Worm (Caenorhabditis elegans): ENCODE measurements around the gene C24A8.5.

C24A8.5 gene

DNA sequence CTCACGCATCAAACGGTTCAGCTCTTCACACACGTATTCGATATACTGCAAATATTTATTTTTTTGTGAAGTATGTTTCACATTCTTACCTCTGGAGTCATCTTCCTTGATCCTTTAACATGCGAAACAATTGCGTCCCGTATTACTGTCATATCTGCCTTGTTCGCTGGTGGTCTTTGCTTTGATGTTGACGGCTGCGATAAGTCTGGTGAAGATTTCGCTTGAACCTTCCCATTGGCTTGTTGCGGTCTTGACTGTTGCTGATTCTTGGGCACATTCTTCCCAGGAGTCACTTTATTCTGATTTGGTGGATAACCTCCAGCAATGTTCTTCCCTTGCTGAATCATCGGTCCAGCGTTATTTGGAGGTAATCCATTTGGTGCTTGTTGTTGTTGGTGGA lies 25.5 kb downstream of the C24A8.5 start:
- no peak for TF ChIP-seq W03F9.2 (tag; optimal IDR thresholded peaks at IDR 0.05)
- no peak for TF ChIP-seq him-1 (tag; optimal IDR thresholded peaks at IDR 0.05)
- no peak for TF ChIP-seq dao-5 (tag; optimal IDR thresholded peaks at IDR 0.05)

DNA sequence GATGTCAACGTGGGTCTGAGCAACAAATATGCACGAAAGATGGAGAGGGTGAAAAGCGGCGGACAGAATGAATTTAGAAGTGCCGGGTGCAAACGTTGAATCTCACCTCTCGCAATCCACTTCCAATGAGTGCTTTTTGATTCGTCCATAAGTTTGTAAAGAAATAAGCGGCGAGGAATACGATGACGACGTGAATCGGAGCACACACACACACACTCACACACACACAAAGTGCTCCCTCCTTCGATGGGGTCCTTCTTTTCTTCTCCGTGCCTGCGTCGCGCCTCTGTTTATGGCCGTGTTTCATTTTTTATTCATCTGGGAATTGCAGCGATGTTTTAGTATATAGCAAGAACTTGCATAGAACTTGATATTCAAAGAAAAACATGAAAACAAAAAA lies 31.3 kb downstream of the C24A8.5 start, which contains the start of gene paf-2:
Gene paf-2 (minus strand): TSS at position 290 of the 400 bp plus-strand sequence.
- TF ChIP-seq dao-5 (tag; optimal IDR thresholded peaks at IDR 0.05) (no peak), W03F9.2 (tag; optimal IDR thresholded peaks at IDR 0.05) (no peak), him-1 (tag; optimal IDR thresholded peaks at IDR 0.05) (no peak)

DNA sequence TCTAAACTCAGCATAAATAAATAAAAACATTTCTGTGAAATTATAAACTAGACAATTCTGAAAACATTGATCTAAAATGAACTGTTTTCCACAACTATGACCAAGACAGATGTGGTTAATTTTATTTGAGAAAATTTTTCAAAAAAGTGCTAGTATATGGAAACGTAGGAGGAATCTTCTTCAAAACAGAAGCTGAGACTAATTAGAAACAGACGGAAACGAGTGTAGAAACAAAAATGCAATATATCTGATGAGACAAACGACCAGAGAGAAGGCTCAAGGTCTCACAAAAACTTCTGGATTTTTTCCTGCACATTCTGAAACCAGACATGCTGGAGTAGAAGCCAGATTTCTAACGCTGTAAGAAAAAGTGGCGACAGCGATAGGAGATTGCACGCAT lies 32.8 kb downstream of the C24A8.5 start:
- no peak for TF ChIP-seq him-1 (tag; optimal IDR thresholded peaks at IDR 0.05)
- no peak for TF ChIP-seq dao-5 (tag; optimal IDR thresholded peaks at IDR 0.05)
- TF ChIP-seq W03F9.2 (tag; optimal IDR thresholded peaks at IDR 0.05), result no peak

- TF ChIP-seq him-1 (tag; optimal IDR thresholded peaks at IDR 0.05), result no peak
- no peak for TF ChIP-seq dao-5 (tag; optimal IDR thresholded peaks at IDR 0.05)
- no peak for TF ChIP-seq W03F9.2 (tag; optimal IDR thresholded peaks at IDR 0.05)
Observed at ce11 chrX:4294957-4295356, 33.8 kb downstream of the C24A8.5 start.

ce11 chrX:4289805-4290204 lies 38.9 kb downstream of the C24A8.5 start:
- TF ChIP-seq dao-5 (tag; optimal IDR thresholded peaks at IDR 0.05), result no peak
- TF ChIP-seq him-1 (tag; optimal IDR thresholded peaks at IDR 0.05), result no peak
- TF ChIP-seq W03F9.2 (tag; optimal IDR thresholded peaks at IDR 0.05), result no peak

DNA sequence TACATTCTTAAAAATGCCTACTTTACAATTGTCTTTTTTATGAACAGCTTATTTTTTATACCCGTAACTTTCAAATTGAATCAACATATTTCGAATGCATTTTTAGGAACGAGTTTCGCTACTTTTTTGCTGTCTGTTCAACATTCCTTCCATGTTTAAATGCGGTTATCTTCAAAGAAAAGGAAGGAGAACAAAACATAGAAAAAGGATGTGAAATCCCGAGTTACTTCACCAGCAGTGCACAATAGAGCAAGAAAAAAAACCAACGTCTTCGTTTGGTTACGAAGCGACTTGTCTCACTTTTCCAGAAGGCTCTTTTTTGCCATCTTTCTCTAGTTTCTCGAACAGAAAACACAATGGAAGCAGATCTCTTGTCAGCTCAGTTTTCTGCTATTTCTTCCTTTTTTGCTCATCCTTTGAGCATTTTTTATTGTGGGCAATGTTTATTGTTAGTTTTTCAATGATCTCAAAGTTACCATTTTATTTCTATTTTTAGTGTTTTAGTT lies 43.0 kb downstream of the C24A8.5 start, which contains the start of gene cka-2:
Gene cka-2 (plus strand): TSS at position 456 of the 506 bp plus-strand sequence.
- TF ChIP-seq W03F9.2 (tag; optimal IDR thresholded peaks at IDR 0.05) (no peak), dao-5 (tag; optimal IDR thresholded peaks at IDR 0.05) (no peak)

DNA sequence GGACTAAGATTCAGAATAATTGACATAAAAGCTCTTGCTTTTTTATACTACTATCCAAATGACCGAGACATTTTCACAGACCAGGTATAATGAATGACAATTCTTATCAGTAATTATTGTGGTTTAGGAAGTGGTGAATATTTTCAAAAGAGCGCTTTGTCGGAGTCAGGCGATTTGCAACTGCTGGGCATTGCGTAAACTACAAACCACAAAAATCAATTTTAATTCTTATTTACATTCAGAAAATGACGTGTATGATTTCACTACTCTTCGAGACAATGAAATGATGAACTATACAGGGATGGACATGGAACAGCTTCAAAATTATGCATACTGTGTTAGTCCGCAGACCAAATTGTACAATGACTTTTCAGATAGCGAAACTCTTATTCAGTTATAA lies 44.2 kb downstream of the C24A8.5 start:
- TF ChIP-seq dao-5 (tag; optimal IDR thresholded peaks at IDR 0.05), result no peak
- TF ChIP-seq him-1 (tag; optimal IDR thresholded peaks at IDR 0.05), result no peak
- TF ChIP-seq W03F9.2 (tag; optimal IDR thresholded peaks at IDR 0.05), result no peak

DNA sequence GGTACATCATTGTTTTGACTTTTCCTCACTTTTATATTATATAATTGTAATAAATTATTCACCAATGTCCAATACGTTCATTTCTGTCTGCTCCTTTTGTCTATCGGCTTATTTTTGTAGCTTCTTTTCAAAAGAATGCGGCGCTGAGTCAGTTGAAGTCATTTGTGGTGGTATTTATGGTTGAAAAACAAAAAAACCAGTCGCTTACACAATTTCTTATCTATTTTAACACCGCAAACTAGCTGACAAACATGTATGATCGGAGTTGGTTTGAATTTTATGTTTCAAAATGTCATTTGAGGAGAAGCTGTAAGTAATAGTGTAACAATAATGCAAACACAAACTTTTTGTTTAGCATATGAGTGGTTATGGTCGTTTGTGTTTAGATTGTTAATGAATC lies 44.7 kb downstream of the C24A8.5 start, which contains the start of gene ets-10:
Gene ets-10 (plus strand): TSS at position 201 of the 400 bp plus-strand sequence.
- TF ChIP-seq W03F9.2 (tag; optimal IDR thresholded peaks at IDR 0.05) (no peak), him-1 (tag; optimal IDR thresholded peaks at IDR 0.05) (no peak), dao-5 (tag; optimal IDR thresholded peaks at IDR 0.05) (no peak)

ce11 chrX:4282380-4282779 lies 46.3 kb downstream of the C24A8.5 start, which contains the start of gene C52B9.19:
TSS of gene C52B9.19 (plus strand) at chrX:4282555.
- TF ChIP-seq W03F9.2 (tag; optimal IDR thresholded peaks at IDR 0.05) (no peak), dao-5 (tag; optimal IDR thresholded peaks at IDR 0.05) (no peak), him-1 (tag; optimal IDR thresholded peaks at IDR 0.05) (no peak)

DNA sequence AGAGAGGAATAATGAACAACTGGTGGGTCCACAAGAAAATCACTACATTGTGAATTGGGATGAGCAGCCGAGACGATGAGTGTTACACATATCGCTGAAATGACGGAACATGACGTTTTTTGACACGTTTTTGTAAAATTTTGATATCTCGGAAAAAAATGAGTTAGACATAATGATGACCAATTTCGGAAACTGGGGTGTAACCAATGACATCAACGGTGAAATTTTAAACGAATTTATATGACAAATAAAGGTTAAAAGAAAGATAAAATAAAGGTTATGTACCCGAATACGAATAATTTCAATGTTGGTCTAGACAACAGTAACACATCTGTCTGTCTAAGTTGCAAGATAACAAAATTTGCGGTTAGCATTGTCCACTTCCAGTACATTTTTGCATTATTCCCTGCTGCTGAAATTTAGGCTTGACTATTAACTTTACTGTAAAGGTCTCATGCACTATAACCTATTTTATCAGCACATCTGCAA lies 49.4 kb downstream of the C24A8.5 start, which contains the start of the genes twk-28 and ets-9:
Gene twk-28 (minus strand): TSS at position 51 of the 489 bp plus-strand sequence.
Gene ets-9 (plus strand): TSS at position 410 of the 489 bp plus-strand sequence.
- TF ChIP-seq him-1 (tag; optimal IDR thresholded peaks at IDR 0.05), result no peak
- no peak for TF ChIP-seq dao-5 (tag; optimal IDR thresholded peaks at IDR 0.05)
- no peak for TF ChIP-seq W03F9.2 (tag; optimal IDR thresholded peaks at IDR 0.05)

Measured in whole organism, L4/young adult.